Fruit fly (Drosophila melanogaster): ENCODE measurements around the gene CG31528.

DNA sequence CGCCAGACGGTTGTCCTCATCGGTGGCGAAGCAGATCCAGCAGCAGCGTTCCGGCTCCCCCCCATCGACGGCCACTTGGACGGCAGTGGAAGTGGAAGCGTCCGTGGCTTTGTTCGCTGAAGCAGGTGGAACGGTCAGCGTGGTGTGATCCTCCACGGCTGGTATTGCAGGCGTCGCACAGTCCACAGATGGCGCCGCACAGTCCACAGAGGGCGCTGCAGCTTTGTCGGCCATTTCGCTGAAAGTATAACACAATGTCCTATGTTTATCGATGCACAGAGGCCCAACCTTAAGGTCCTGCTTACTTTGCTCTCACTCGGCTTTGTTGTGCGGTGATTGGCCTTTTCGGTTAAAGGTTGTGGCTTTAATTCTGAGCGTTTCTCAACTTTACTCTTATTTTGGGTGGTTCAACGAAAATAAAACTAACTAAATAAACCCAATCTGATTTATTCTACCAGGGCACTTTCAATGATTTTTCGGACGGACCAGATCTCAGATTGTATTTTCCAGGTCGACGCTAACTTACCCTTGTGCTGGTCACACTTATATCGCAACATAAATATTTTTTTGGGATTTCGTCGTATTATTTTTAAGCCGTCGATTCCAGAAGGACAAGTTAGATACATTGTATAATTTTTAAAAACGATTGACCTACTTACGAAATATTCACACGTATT is 18.7 kb upstream of the CG31528 start, which contains the start of gene CG9855:
- no peak for TF ChIP-seq CG6683 (GFP tag; optimal IDR thresholded peaks at IDR 0.05)
- no peak for TF ChIP-seq Ptx1 (GFP tag; IDR thresholded peaks at IDR 0.05)
- no peak for TF ChIP-seq CG11456 (GFP tag; IDR thresholded peaks at IDR 0.05)
- TF ChIP-seq CG8478 (optimal IDR thresholded peaks at IDR 0.05): no peak
- TF ChIP-seq phol (tag; optimal IDR thresholded peaks at IDR 0.05): peak; percentile 32
- peak; percentile 24 for TF ChIP-seq Elba2 (GFP tag; optimal IDR thresholded peaks at IDR 0.05)
- TF ChIP-seq Opbp (GFP tag; IDR thresholded peaks at IDR 0.05; ENCODE audit: partially characterized antibody): 0 out of 3 replicates have a peak, but pooled peaks have one; percentile 13
- peak; percentile 68 for TF ChIP-seq CG12659 (GFP tag; optimal IDR thresholded peaks at IDR 0.05)
